Worm (Caenorhabditis elegans): ENCODE data around the gene pqn-35.

pqn-35 gene

ce11 chrII:4577391-4577790 is 35.4 kb upstream of the pqn-35 start:
- TF ChIP-seq tlf-1 (GFP tag; optimal IDR thresholded peaks at IDR 0.05) (no peak), F33H1.4 (GFP tag; IDR thresholded peaks at IDR 0.05) (no peak), somi-1 (GFP tag; optimal IDR thresholded peaks at IDR 0.05) (no peak), him-1 (tag; optimal IDR thresholded peaks at IDR 0.05) (no peak), nfya-1 (tag; optimal IDR thresholded peaks at IDR 0.05; ENCODE audit: borderline replicate concordance, insufficient read depth) (no peak), Y53G8AR.9 (GFP tag; conservative IDR thresholded peaks at IDR 0.05) (no peak), ceh-58 (GFP tag; IDR thresholded peaks at IDR 0.05) (no peak), die-1 (tag; optimal IDR thresholded peaks at IDR 0.05) (no peak)

- no peak for TF ChIP-seq nhr-120 (GFP tag; IDR thresholded peaks at IDR 0.05)
- no peak for TF ChIP-seq B0336.3 (GFP tag; IDR thresholded peaks at IDR 0.05)
- no peak for TF ChIP-seq lsy-27 (tag; optimal IDR thresholded peaks at IDR 0.05; ENCODE audit: borderline replicate concordance, insufficient read depth)
- TF ChIP-seq attf-5 (GFP tag; optimal IDR thresholded peaks at IDR 0.05) = no peak
These were observed 33.4 kb upstream of the pqn-35 start for ce11 chrII:4579375-4579774.

- TF ChIP-seq hlh-26 (GFP tag; conservative IDR thresholded peaks at IDR 0.05) (no peak), die-1 (tag; optimal IDR thresholded peaks at IDR 0.05) (no peak), zfh-2 (GFP tag; conservative IDR thresholded peaks at IDR 0.05) (no peak), C17E4.6 (GFP tag; IDR thresholded peaks at IDR 0.05) (no peak), bed-2 (GFP tag; IDR thresholded peaks at IDR 0.05) (no peak), attf-6 (GFP tag; IDR thresholded peaks at IDR 0.05) (no peak), rec-8 (tag; optimal IDR thresholded peaks at IDR 0.05) (no peak), snpc-4 (GFP tag; optimal IDR thresholded peaks at IDR 0.05) (no peak), snpc-4 (tag; optimal IDR thresholded peaks at IDR 0.05) (no peak), nfyb-1 (GFP tag; IDR thresholded peaks at IDR 0.05) (no peak), ama-1 (optimal IDR thresholded peaks at IDR 0.05) (no peak), ama-1 (GFP tag; optimal IDR thresholded peaks at IDR 0.05) (no peak), nhr-120 (GFP tag; IDR thresholded peaks at IDR 0.05) (no peak)
These were observed 32.8 kb upstream of the pqn-35 start for ce11 chrII:4579920-4580474.

- TF ChIP-seq Y53G8AR.9 (GFP tag; conservative IDR thresholded peaks at IDR 0.05) (no peak), tlf-1 (GFP tag; optimal IDR thresholded peaks at IDR 0.05) (no peak), egl-44 (GFP tag; IDR thresholded peaks at IDR 0.05) (no peak), chd-7 (tag; optimal IDR thresholded peaks at IDR 0.05) (no peak), hrde-1 (tag; optimal IDR thresholded peaks at IDR 0.05; ENCODE audit: borderline replicate concordance) (no peak), lin-40 (tag; optimal IDR thresholded peaks at IDR 0.05) (no peak), nfya-1 (tag; optimal IDR thresholded peaks at IDR 0.05; ENCODE audit: borderline replicate concordance, insufficient read depth) (no peak), fkh-3 (tag; optimal IDR thresholded peaks at IDR 0.05) (no peak), repo-1 (tag; optimal IDR thresholded peaks at IDR 0.05) (no peak), ztf-28 (GFP tag; IDR thresholded peaks at IDR 0.05) (no peak), F10E7.11 (tag; optimal IDR thresholded peaks at IDR 0.05) (no peak), ztf-6 (GFP tag; IDR thresholded peaks at IDR 0.05) (no peak)
These were observed 31.7 kb upstream of the pqn-35 start for ce11 chrII:4581090-4581489.

All from whole organism, young adult.